Fruit fly (Drosophila melanogaster): ENCODE measurements around the gene CG34376.

The CG34376 gene

DNA sequence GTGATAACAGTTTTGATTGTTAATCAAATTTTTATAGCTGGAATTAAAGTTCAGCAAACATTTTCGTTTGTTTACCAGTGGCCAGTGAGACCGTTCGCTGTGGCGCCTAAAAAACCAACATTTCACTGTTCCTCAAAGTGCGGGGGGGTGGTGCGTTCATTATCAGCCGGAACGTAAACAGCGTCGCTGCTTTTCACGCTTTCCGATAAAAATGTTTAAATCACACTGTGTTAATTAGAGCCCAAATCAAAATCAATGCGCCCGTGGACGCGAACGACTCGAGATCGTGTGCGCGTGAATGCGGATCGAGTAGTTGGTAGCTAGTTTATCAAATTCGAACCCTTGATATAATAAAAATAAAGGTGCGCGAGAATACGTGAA lies at the start of gene CG34376:
CG34376 (plus strand) TSS at position 226 of the 381 bp plus-strand sequence.
- peak; percentile 22 for TF ChIP-seq CG17801 (GFP tag; optimal IDR thresholded peaks at IDR 0.05; ENCODE audit: partially characterized antibody)

DNA sequence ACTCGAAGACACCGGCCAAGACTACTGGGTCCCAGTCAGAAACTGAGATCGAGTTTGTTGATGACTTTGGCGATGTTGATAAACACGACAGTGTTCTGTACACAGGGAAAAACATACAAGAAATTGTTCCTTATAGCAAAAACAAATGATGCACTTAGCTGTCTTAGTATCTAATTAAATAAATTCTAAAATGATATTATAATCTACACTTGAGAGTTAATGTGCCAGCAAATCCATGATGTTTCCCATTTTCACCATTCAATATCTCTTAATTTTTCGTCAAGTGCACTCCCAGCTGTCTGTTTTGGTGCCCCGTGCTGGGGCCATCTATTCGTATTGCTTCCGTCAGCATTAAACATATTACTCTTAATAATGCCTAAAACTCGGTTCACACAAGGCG lies 47.7 kb upstream of the CG34376 start:
- no peak for TF ChIP-seq CG17801 (GFP tag; optimal IDR thresholded peaks at IDR 0.05; ENCODE audit: partially characterized antibody)

DNA sequence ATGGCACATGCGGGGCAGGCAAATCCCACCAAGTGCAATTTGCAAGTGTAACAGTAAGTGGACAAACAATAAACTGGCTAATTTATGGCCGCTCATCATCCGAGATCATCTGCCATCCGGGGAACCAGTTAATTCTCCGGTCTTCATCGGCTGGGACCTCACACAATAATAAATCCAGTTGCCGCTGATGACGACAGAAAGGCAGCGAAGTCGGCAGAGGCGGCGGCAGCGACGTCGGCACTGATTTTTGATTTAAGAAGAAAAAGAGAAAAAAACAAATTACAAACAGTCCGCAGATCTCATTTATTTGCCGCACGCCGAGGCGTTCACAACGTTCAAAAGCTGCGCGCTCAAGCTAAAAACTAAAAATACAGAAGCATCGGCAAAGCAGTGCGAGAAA lies 45.5 kb upstream of the CG34376 start, which contains the start of gene CG13856:
CG13856 (plus strand) TSS at position 301 of the 400 bp plus-strand sequence.
- no peak for TF ChIP-seq CG17801 (GFP tag; optimal IDR thresholded peaks at IDR 0.05; ENCODE audit: partially characterized antibody)

DNA sequence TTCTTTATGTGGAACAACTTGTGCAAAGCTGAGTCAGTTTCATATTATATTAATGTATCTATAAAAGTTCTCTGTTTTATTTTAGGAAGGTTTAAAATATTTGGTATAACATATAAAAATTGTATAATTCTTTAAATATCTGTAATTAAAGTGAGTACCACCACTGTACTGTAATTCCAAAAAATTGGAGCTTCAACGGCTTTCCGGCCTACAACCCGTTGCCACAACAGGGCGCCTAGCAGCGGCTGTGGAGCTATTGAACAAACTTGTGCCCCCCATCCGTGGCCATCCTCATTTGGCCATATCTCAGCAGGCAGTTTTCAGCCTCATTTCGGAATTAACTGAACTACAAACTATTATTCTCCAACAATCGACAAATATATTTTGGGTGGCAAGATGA lies 42.3 kb upstream of the CG34376 start, which contains the start of gene CG13855:
CG13855 (plus strand) TSS at position 301 of the 400 bp plus-strand sequence.
- TF ChIP-seq CG17801 (GFP tag; optimal IDR thresholded peaks at IDR 0.05; ENCODE audit: partially characterized antibody): no peak

DNA sequence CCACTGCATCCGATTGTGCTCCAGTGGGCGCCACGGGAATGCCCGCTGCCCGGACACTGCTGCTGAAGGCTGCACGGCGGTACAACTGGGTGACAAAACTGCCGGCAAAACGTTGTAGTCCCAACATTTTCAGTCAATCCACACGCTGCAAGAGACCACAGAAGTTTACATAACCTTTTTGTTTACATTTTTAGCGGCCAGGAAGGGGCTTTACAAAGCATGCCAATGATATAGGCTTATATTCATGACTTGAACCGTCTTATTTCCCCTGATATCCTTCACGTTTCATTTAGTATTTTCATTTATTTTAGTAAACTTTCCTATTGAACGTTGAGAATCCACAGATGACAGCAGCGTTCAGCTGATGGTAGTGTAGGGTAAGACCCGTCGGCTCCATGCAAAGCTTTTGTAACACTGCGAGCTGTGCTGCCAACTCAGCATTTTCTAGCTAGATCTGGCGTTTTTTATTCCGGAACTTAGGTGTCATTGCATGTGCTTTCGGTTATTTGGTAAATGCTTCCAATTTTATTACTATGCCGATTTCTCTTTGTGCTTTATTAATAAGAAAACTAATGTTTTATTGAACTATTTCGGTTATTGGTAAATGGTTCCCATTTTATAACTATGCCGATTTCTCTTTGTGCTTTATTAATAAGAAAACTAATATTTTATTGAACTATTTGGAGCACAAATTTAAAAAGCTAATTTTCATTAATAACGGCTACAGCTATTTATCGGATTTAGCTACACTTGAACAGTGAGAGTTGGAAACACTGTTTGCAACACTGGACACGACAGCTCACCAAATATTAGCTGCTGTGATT lies 37.1 kb upstream of the CG34376 start, which contains the start of the genes CG13850 and lqfR:
CG13850 (minus strand) TSS at position 379 of the 824 bp plus-strand sequence.
lqfR (plus strand) TSS at position 765 of the 824 bp plus-strand sequence.
- TF ChIP-seq CG17801 (GFP tag; optimal IDR thresholded peaks at IDR 0.05; ENCODE audit: partially characterized antibody): peak; percentile 50

DNA sequence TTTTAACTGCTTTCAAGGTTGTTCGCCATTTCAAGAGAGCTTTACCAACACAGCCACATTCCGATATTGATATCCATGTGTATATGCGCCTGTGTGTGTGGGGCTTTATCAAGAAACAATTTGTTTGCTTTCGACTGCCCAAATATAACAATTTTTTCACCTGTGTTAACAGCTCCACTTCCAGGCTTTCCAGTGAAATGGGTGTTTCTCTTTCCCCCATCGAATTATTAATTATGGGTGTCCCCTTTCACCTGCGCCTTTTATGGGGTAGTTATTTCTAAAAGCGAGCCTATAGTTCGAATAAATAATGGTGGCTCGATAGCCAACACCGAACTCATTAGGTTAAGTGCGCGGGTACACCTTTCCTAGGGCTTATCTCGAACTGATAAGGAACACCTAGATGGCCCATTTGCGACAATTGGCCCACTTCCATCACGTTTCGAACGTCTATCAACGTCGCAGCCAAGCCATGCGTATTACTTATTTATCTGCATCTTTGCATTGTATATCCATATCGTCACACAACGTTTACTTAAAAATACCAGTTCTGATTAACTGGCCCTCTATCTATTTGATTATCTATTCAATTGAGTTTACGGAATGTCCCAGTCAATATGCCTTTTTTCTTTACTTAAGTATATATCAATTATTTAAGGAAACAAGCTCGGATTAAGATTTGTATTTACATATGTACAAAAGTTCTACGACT lies 35.9 kb upstream of the CG34376 start:
- no peak for TF ChIP-seq CG17801 (GFP tag; optimal IDR thresholded peaks at IDR 0.05; ENCODE audit: partially characterized antibody)

DNA sequence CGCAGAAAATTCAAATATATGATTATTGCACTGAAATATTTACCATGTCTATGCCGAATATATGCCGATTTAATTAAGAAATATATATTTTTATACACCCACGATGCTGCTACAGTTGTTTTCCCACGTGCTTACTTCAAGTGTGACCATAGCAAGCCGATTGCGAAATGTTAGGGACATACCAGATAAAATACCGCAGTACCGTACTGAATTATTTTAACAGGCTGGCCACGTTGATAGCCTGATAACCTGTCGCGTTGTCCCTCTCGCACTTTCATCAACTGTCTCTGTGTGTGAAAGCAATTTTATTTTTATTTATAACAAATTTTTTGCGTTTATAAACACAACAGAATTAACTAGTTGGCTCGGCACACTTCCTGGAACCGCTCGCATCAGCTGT lies 27.0 kb upstream of the CG34376 start, which contains the start of the genes Nop56 and mats:
Nop56 (minus strand) TSS at position 158 of the 400 bp plus-strand sequence.
mats (plus strand) TSS at position 251 of the 400 bp plus-strand sequence.
- peak; percentile 59 for TF ChIP-seq CG17801 (GFP tag; optimal IDR thresholded peaks at IDR 0.05; ENCODE audit: partially characterized antibody)

DNA sequence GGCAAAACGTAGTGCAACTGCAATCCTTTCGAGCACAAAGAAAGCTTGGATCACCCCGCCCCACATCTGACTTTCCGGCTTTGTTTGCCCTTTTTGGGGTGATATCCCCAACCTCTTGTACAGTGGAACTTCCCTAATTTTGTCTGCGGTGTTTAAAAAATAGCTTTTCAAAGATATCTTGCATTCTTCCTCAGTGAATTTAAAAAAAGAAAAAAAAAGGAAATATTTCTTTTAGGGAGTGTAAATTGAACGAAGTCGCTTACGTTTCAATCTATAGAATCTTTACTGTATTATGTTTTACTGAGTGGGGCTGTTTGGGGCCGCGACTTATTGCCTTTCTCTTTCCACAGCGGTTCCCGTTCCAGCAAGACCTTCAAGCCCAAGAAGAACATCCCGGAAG lies 26.3 kb upstream of the CG34376 start:
- TF ChIP-seq CG17801 (GFP tag; optimal IDR thresholded peaks at IDR 0.05; ENCODE audit: partially characterized antibody): peak; percentile 67

DNA sequence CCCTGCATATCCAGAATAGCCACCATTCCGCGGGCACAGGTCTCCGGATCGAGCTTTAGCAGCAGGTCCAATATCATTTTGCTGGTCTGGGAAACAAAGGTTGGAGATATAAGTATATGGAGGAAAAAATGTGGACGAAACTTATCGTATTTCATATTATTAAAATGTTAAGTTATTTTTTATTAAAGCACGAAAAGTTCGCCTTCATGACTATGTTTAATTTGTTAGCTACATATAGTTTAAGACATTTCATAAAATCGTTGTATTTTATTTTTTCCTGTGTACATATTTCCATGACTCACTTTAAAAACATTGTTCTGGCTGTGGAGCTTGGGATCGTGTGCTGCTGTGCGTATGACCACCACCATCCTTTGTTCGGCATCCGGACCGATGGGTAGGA lies 23.9 kb upstream of the CG34376 start:
- TF ChIP-seq CG17801 (GFP tag; optimal IDR thresholded peaks at IDR 0.05; ENCODE audit: partially characterized antibody): no peak

DNA sequence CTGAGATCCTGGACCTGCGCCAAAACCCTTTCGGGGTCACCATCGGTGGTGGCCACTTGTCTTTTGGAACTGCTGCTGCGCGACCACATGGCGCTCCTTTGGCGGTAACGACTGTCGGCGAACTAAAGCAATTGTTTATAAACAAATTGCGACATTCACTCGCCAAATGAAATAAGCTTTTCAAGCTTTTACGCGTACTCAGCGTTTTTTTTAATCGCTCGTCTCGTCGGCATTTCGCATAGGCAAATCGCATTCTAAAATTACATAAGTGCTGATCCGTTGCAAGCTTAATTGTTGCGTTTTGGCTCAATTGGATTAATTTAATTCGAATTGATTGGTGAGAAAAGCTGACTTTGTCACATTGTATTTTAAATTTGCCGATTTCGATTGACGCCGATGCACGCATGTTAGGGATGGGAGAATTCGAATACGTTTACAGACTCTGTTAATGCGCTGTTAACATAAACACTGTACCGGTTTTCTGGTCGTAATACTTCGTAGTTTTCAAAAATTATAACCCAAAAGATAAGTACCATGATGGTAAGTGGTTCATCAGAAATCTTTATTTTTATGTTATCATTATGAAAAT lies 23.2 kb upstream of the CG34376 start, which contains the start of gene pinta:
pinta (minus strand) TSS at position 328 of the 589 bp plus-strand sequence.
- TF ChIP-seq CG17801 (GFP tag; optimal IDR thresholded peaks at IDR 0.05; ENCODE audit: partially characterized antibody): peak; percentile 57

DNA sequence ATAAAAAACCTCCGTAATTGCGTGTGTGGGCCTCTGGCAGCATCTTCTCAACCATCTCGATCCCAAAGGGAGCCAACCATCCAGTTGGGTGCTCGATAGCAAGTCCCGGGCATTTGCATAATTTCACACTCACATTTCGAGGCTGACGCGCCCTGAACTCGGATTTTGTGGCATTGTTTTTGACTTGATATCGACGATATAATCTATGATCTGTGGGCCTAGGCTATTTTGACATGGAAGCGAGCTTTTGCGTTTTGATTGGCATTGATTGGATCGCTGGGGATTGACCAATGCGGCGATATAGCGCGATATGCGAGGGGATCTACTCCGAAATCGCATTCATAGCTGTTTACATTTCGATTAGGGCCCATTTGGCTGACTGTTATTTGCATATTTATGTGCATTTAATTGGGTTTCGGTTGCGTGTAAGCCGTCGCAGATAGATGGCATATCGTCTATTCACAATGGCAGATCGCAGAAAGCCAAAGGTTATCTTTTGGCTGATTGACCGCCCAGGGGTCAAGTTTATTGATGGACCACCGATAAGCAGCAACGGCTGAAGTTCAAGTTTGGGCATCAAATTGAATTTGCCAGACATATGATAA lies 15.6 kb upstream of the CG34376 start:
- no peak for TF ChIP-seq CG17801 (GFP tag; optimal IDR thresholded peaks at IDR 0.05; ENCODE audit: partially characterized antibody)

DNA sequence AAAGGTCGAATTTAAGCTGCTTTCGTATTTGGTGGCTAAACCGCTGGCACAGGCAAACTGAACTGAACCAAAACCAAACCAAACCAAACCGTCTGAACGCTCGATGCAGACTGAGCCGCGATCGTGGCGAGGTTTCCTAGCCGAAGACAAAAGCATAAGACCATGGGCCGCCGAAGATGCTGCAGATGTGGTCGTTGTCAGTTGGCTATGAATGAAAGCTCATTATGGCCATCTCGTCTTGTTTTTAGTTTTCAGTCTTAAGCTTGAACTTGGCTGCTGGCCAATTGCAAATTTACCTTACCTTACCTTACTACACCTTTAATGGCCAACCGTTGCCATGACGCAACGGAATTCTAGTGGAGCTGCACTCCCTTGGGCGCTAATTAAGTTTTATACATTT lies 11.8 kb upstream of the CG34376 start, which contains the start of gene CG13847:
CG13847 (minus strand) TSS at position 101 of the 400 bp plus-strand sequence.
- TF ChIP-seq CG17801 (GFP tag; optimal IDR thresholded peaks at IDR 0.05; ENCODE audit: partially characterized antibody): no peak

DNA sequence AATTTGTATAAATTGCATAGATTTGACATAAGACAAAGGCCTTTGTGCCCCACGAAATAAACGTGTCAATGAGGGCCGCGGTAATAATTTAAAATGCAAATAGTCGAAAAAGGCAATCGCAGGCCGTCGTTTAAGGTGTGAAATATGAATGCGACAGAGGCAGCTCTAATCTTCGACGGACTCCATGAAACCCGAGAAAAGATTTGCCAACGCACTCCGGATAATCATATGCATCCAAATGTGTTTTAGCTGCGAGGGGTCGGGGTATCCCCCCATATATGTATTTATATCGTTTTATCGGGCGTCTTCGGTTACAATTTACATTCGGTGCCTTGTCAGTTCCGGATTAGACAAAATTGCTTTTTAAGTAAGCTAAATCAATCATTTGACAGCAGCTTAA lies 9.6 kb upstream of the CG34376 start:
- no peak for TF ChIP-seq CG17801 (GFP tag; optimal IDR thresholded peaks at IDR 0.05; ENCODE audit: partially characterized antibody)

DNA sequence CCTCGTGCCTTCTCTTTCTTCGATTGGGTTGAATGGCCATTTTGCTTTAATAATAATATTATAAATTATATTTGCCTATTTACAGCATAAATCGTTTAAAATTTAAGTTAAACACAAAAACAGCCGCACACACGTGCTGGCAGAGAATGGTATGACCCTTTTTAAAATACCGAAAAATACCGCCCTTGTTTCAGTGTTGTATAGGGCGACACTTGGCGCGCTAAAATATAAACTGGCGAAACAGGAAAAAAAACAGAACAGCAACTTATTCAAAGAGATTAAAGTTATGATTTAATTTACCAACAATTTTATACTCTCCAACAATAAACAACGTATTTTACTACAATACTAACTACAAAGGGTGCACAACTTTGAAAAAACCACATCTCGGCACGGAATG lies 1.4 kb upstream of the CG34376 start, which contains the start of gene CG12499:
CG12499 (minus strand) TSS at position 95 of the 400 bp plus-strand sequence.
- TF ChIP-seq CG17801 (GFP tag; optimal IDR thresholded peaks at IDR 0.05; ENCODE audit: partially characterized antibody): no peak

All from ovary, adult (tissue).